Fruit fly (Drosophila melanogaster) whole organism, adult: ENCODE data around the gene CG3225.
A peak's percentile ranks its signal among the peaks of the same experiment; 100 is the strongest.

ENCODE experiments used
- CG11617 ChIP-seq: fragments of 200-800 bp; sonication (Bioruptor generic); optimal IDR thresholded peaks from 2 replicates; lab custom pipeline; 2017; ENCODE audit warnings: mild to moderate bottlenecking, missing biosample characterization, missing genetic modification reagents, missing genetic modification characterization
- CG12768 ChIP-seq: fragments of 200-800 bp; sonication (Bioruptor generic); optimal IDR thresholded peaks from 2 replicates; lab custom pipeline; 2017; ENCODE audit warnings: missing biosample characterization, missing genetic modification characterization, mild to moderate bottlenecking, moderate library complexity, missing genetic modification reagents
- CG14711 ChIP-seq: fragments of 200-800 bp; sonication (Bioruptor generic); optimal IDR thresholded peaks from 2 replicates; lab custom pipeline; 2018; ENCODE audit warnings: missing biosample characterization, mild to moderate bottlenecking, missing genetic modification characterization, moderate library complexity
- CG1620 ChIP-seq: fragments of 200-800 bp; sonication (Bioruptor generic); optimal IDR thresholded peaks from 2 replicates; lab custom pipeline; 2016; ENCODE audit warnings: missing biosample characterization, missing genetic modification characterization
- CG33017 ChIP-seq: fragments of 200-800 bp; sonication (Bioruptor generic); optimal IDR thresholded peaks from 2 replicates; lab custom pipeline; 2018; ENCODE audit warnings: missing biosample characterization, mild to moderate bottlenecking, missing genetic modification characterization, moderate library complexity
- CG5204 ChIP-seq: fragments of 200-800 bp; sonication (Bioruptor generic); optimal IDR thresholded peaks from 2 replicates; lab custom pipeline; 2016; ENCODE audit warnings: missing biosample characterization, missing genetic modification characterization
- CG7045 ChIP-seq: fragments of 200-800 bp; sonication (Bioruptor generic); optimal IDR thresholded peaks from 2 replicates; lab custom pipeline; 2017; ENCODE audit warnings: missing biosample characterization, mild to moderate bottlenecking, missing genetic modification characterization
- CG7101 ChIP-seq: fragments of 200-800 bp; sonication (Bioruptor generic); optimal IDR thresholded peaks from 2 replicates; lab custom pipeline; 2018; ENCODE audit warnings: missing biosample characterization, mild to moderate bottlenecking, missing genetic modification characterization, moderate library complexity
- Clk ChIP-seq: fragments of 200-800 bp; sonication (Bioruptor generic); optimal IDR thresholded peaks from 2 replicates; lab custom pipeline; 2017; ENCODE audit warnings: missing biosample characterization, missing genetic modification characterization
- Crg-1 ChIP-seq: fragments of 200-800 bp; sonication (Bioruptor generic); optimal IDR thresholded peaks from 2 replicates; lab custom pipeline; 2016; ENCODE audit warnings: missing biosample characterization, missing genetic modification characterization
- Hr96 ChIP-seq: fragments of 200-800 bp; sonication (Bioruptor generic); optimal IDR thresholded peaks from 2 replicates; lab custom pipeline; 2016; ENCODE audit warnings: missing biosample characterization, missing genetic modification characterization
- Mnt ChIP-seq: fragments of 200-800 bp; sonication (Bioruptor generic); optimal IDR thresholded peaks from 2 replicates; lab custom pipeline; 2016; ENCODE audit warnings: missing biosample characterization, mild to moderate bottlenecking, missing genetic modification characterization
- bab1 ChIP-seq: fragments of 200-800 bp; sonication (Bioruptor generic); optimal IDR thresholded peaks from 3 replicates; lab custom pipeline; 2019; ENCODE audit warnings: missing biosample characterization, mild to moderate bottlenecking, missing genetic modification characterization, moderate library complexity
- cic ChIP-seq: fragments of 200-800 bp; sonication (Bioruptor generic); optimal IDR thresholded peaks from 2 replicates; lab custom pipeline; 2017; ENCODE audit warnings: missing biosample characterization, mild to moderate bottlenecking, missing genetic modification characterization, moderate library complexity
- cnc ChIP-seq, 2 experiments: fragments of >200 bp; optimal IDR thresholded peaks; 2 replicates each; lab custom pipeline; 2017
- kay ChIP-seq: fragments of 200-800 bp; sonication (Bioruptor generic); peaks from one replicate; lab custom pipeline; 2016; ENCODE audit warnings: missing biosample characterization, missing genetic modification characterization, borderline replicate concordance
- ovo ChIP-seq: fragments of 200-800 bp; sonication (Bioruptor generic); optimal IDR thresholded peaks from 2 replicates; lab custom pipeline; 2016; ENCODE audit warnings: missing biosample characterization, missing genetic modification characterization
- pad ChIP-seq: fragments of 200-800 bp; sonication (Bioruptor generic); optimal IDR thresholded peaks from 3 replicates; lab custom pipeline; 2017; ENCODE audit warnings: missing biosample characterization, missing genetic modification characterization, mild to moderate bottlenecking, moderate library complexity, missing genetic modification reagents
- tj ChIP-seq: fragments of 200-800 bp; sonication (Bioruptor generic); optimal IDR thresholded peaks from 3 replicates; lab custom pipeline; 2017; ENCODE audit warnings: missing biosample characterization, mild to moderate bottlenecking, missing genetic modification characterization, moderate library complexity
- toe ChIP-seq: fragments of 200-800 bp; sonication (Bioruptor generic); optimal IDR thresholded peaks from 2 replicates; lab custom pipeline; 2016; ENCODE audit warnings: missing biosample characterization, missing genetic modification characterization

Gene CG3225

dm6 chr2L:4836193-4836592 is 18.1 kb upstream of the CG3225 start:
- TF ChIP-seq bab1 (GFP tag; lab: Kevin White, UChicago) (no peak), CG7101 (tag; lab: Kevin White, UChicago) (no peak), cnc (optimal IDR thresholded peaks at IDR 0.05; lab: Kevin White, UChicago) (no peak), CG11617 (GFP tag; lab: Kevin White, UChicago) (no peak), toe (GFP tag; lab: Kevin White, UChicago) (no peak), CG1620 (GFP tag; lab: Kevin White, UChicago) (no peak), CG14711 (no peak), CG12768 (GFP tag; lab: Kevin White, UChicago) (no peak), Mnt (GFP tag; lab: Kevin White, UChicago) (no peak), ovo (GFP tag; lab: Kevin White, UChicago) (no peak), cic (no peak), pad (no peak)

dm6 chr2L:4835091-4835689 is 17.1 kb upstream of the CG3225 start, which contains the start of gene Ir25a:
Ir25a (minus strand) TSS chr2L:4835300.
- TF ChIP-seq kay (GFP tag; lab: Kevin White, UChicago) (peak; percentile 96), CG12768 (GFP tag; lab: Kevin White, UChicago) (no peak)

dm6 chr2L:4830490-4830889 is 12.4 kb upstream of the CG3225 start, which contains the start of gene Fnta:
Fnta (minus strand) TSS chr2L:4830693.
- TF ChIP-seq pad (no peak), bab1 (GFP tag; lab: Kevin White, UChicago) (peak; percentile 19), Mnt (GFP tag; lab: Kevin White, UChicago) (no peak), CG1620 (GFP tag; lab: Kevin White, UChicago) (no peak), cic (no peak), Hr96 (GFP tag; lab: Kevin White, UChicago) (no peak), kay (GFP tag; lab: Kevin White, UChicago) (peak; percentile 84), CG7101 (tag; lab: Kevin White, UChicago) (no peak), CG33017 (no peak)

dm6 chr2L:4829040-4829439 is 11.0 kb upstream of the CG3225 start:
- peak; percentile 11 for TF ChIP-seq pad
- no peak for TF ChIP-seq bab1 (GFP tag; lab: Kevin White, UChicago)
- TF ChIP-seq CG12768 (GFP tag; lab: Kevin White, UChicago), result peak; percentile 56
- no peak for TF ChIP-seq Hr96 (GFP tag; lab: Kevin White, UChicago)
- TF ChIP-seq ovo (GFP tag; lab: Kevin White, UChicago), result peak; percentile 31
- TF ChIP-seq cic, result peak; percentile 68
- no peak for TF ChIP-seq Clk (GFP tag; lab: Kevin White, UChicago)
- no peak for TF ChIP-seq CG1620 (GFP tag; lab: Kevin White, UChicago)
- no peak for TF ChIP-seq CG5204
- TF ChIP-seq CG14711, result no peak
- peak; percentile 23 for TF ChIP-seq CG11617 (GFP tag; lab: Kevin White, UChicago)
- peak; percentile 14 for TF ChIP-seq toe (GFP tag; lab: Kevin White, UChicago)
- no peak for TF ChIP-seq tj (GFP tag; lab: Kevin White, UChicago)
- TF ChIP-seq Mnt (GFP tag; lab: Kevin White, UChicago), result peak; percentile 27
- peak; percentile 58 for TF ChIP-seq Crg-1
- TF ChIP-seq CG7045 (GFP tag; lab: Kevin White, UChicago), result peak; percentile 59
- no peak for TF ChIP-seq cnc (optimal IDR thresholded peaks at IDR 0.05; lab: Kevin White, UChicago)
- TF ChIP-seq CG7101 (tag; lab: Kevin White, UChicago), result peak; percentile 41
- TF ChIP-seq kay (GFP tag; lab: Kevin White, UChicago), result peak; percentile 10
- peak; percentile 55 for TF ChIP-seq CG33017

dm6 chr2L:4825695-4826094 is 7.7 kb upstream of the CG3225 start:
- no peak for TF ChIP-seq Clk (GFP tag; lab: Kevin White, UChicago)
- TF ChIP-seq cnc (optimal IDR thresholded peaks at IDR 0.05; lab: Kevin White, UChicago), result no peak
- TF ChIP-seq CG5204, result no peak
- TF ChIP-seq toe (GFP tag; lab: Kevin White, UChicago), result no peak
- no peak for TF ChIP-seq CG33017
- no peak for TF ChIP-seq CG1620 (GFP tag; lab: Kevin White, UChicago)

- TF ChIP-seq pad (no peak), tj (GFP tag; lab: Kevin White, UChicago) (no peak), CG33017 (no peak)
These were observed 5.8 kb upstream of the CG3225 start for dm6 chr2L:4823797-4824196.

dm6 chr2L:4822258-4822657 is 4.2 kb upstream of the CG3225 start:
- no peak for TF ChIP-seq Hr96 (GFP tag; lab: Kevin White, UChicago)
- no peak for TF ChIP-seq Clk (GFP tag; lab: Kevin White, UChicago)
- TF ChIP-seq Mnt (GFP tag; lab: Kevin White, UChicago), result no peak
- no peak for TF ChIP-seq bab1 (GFP tag; lab: Kevin White, UChicago)
- TF ChIP-seq CG5204, result no peak
- no peak for TF ChIP-seq Crg-1
- no peak for TF ChIP-seq CG7101 (tag; lab: Kevin White, UChicago)
- TF ChIP-seq CG33017, result no peak
- TF ChIP-seq pad, result no peak
